Worm (Caenorhabditis elegans) whole organism, L4/young adult: Measurements from ENCODE around the gene cyp-34A7.

Source experiments
- W03F9.2 ChIP-seq: fragments of 150-350 bp; optimal IDR thresholded peaks from 2 replicates; lab custom pipeline; 2014; ENCODE audit warnings: missing biosample characterization, missing genetic modification characterization
- dao-5 ChIP-seq: sonication (generic microtip); optimal IDR thresholded peaks from 2 replicates; lab custom pipeline; 2016; ENCODE audit warnings: missing genotype, missing genetic modification characterization, moderate library complexity, missing compliant biosample characterization
- him-1 ChIP-seq: sonication (generic microtip); optimal IDR thresholded peaks from 2 replicates; lab custom pipeline; 2016; ENCODE audit warnings: missing genotype, missing genetic modification reagents, missing genetic modification characterization, missing compliant biosample characterization

Gene cyp-34A7

DNA sequence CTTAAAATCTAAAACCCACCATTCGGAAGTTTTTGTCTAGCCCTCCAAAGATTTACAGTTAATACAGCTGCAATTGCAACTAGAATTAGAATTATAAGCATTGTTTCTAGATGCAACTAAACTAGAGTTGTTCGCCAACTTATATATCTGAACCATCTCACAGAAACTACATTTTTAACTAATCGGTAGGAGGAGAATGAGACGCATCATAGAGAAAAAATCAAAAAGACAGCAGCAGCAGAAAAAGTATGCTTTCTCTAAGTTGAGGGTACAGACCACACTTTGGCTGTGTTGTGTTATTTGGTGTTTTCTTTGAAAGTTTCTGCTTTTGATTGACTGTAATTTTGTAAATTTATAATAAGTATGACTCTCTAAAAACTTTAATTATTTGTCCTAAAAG is at the start of gene cyp-34A7:
TSS of gene cyp-34A7 (minus strand) at position 101 of the 400 bp plus-strand sequence.
- no peak for TF ChIP-seq W03F9.2
- no peak for TF ChIP-seq him-1 (tag; lab: Kevin White, UChicago)
- no peak for TF ChIP-seq dao-5 (tag; lab: Kevin White, UChicago)

DNA sequence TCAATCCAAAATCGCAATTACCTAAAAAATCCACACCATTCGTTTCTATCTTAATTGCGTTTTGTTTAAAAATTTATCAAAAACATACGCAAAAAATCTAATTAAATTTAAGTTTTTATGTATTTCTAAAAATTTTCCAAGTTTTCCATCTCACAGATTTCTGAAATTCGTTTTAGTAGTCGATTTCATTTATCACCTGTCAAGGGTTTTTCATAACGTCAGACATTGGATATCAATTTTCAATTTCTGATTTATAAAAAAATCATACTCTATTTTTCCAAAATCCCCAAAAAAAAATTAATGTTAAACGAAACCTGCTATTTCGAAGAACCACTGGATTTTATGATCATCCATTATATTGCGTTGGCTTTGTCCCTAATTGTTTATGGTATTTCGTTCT is 46.6 kb upstream of the cyp-34A7 start, which contains the start of gene srh-4:
TSS of gene srh-4 (plus strand) at position 301 of the 400 bp plus-strand sequence.
- TF ChIP-seq W03F9.2 (no peak), him-1 (tag; lab: Kevin White, UChicago) (no peak), dao-5 (tag; lab: Kevin White, UChicago) (no peak)

- TF ChIP-seq him-1 (tag; lab: Kevin White, UChicago): no peak
- no peak for TF ChIP-seq W03F9.2
- no peak for TF ChIP-seq dao-5 (tag; lab: Kevin White, UChicago)
Measured at ce11 chrV:4007927-4008326, 44.3 kb upstream of the cyp-34A7 start, which contains the start of gene srh-7. Gene srh-7, plus strand, starts transcription at chrV:4008227.

- TF ChIP-seq dao-5 (tag; lab: Kevin White, UChicago) (no peak), him-1 (tag; lab: Kevin White, UChicago) (no peak), W03F9.2 (no peak)
Measured at ce11 chrV:4005219-4005618, 41.6 kb upstream of the cyp-34A7 start, which contains the start of gene srh-8. Gene srh-8, plus strand, starts transcription at chrV:4005519.

DNA sequence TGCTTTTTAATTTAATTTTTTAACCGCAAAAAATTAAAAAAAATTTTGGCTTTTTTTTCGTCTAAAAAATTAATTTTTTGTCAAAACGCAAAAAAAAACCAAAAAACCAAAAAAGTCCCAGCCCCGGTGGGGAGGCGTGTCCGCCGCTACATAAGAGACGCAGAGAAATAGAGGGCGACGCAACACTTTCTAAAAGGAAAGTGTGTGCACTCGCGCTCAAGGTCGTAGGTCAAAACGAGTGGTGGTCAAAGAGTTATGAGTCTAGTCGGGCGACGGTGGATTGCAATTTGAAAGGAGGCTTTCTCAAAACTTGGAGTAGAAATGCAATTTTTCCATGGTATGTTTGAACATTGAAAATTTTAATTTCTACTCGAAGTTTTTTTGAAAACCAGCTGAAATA is 41.0 kb upstream of the cyp-34A7 start:
- TF ChIP-seq him-1 (tag; lab: Kevin White, UChicago) (no peak), W03F9.2 (no peak), dao-5 (tag; lab: Kevin White, UChicago) (no peak)

DNA sequence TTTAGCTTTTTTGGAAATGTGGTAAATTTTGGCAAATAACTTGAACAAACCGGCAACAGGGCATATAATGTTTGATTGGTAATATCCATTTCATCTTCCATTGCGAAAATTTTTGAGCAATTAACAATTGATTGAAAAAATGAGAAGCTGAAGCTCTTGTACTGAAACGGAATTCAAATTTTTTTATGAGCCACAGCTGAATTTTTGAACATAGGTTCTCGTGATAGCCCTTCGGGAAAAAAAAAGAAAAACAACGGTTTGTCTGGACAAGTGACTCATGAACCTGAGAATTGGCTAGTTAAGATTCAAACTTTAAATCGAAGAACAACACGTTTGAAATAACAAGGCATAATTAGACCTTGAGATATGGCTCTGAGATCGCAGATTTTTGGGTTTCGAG is 32.2 kb upstream of the cyp-34A7 start, which contains the start of gene srx-62:
TSS of gene srx-62 (minus strand) at position 101 of the 400 bp plus-strand sequence.
- TF ChIP-seq him-1 (tag; lab: Kevin White, UChicago) (no peak), dao-5 (tag; lab: Kevin White, UChicago) (no peak), W03F9.2 (no peak)

- TF ChIP-seq W03F9.2 (no peak), dao-5 (tag; lab: Kevin White, UChicago) (no peak), him-1 (tag; lab: Kevin White, UChicago) (no peak)
Measured at ce11 chrV:3994048-3994447, 30.4 kb upstream of the cyp-34A7 start, which contains the start of gene K09D9.9. Gene K09D9.9, minus strand, starts transcription at chrV:3994148.

- TF ChIP-seq W03F9.2: no peak
- TF ChIP-seq him-1 (tag; lab: Kevin White, UChicago): no peak
- no peak for TF ChIP-seq dao-5 (tag; lab: Kevin White, UChicago)
Measured at ce11 chrV:3992334-3992733, 28.7 kb upstream of the cyp-34A7 start.

- TF ChIP-seq him-1 (tag; lab: Kevin White, UChicago) (no peak), dao-5 (tag; lab: Kevin White, UChicago) (no peak), W03F9.2 (no peak)
Measured at ce11 chrV:3989070-3989469, 25.5 kb upstream of the cyp-34A7 start, which contains the start of gene nlp-27. Gene nlp-27, plus strand, starts transcription at chrV:3989378.

ce11 chrV:3987616-3988015 is 24.0 kb upstream of the cyp-34A7 start, which contains the start of gene nlp-28:
Gene nlp-28, plus strand, starts transcription at chrV:3987900.
- no peak for TF ChIP-seq him-1 (tag; lab: Kevin White, UChicago)

DNA sequence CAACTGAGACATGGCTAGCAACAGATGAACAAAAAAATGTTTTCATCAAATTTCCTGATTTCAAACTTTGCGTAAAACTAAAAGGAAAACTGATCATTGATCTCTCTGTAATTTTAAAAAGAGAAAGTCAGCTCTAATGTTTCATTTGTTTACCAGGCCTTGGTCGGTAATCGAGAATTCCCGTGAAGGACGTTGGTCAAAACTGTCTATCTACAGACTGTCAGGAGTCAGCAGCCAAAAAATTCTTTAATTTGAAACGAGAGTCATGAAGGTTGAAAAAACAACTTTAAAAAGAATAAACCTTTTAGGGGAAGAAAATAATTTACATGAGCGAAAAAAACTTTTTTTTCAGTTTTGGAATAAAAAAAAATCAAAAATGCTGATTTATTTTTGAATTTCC is 21.5 kb upstream of the cyp-34A7 start:
- TF ChIP-seq W03F9.2 (no peak), dao-5 (tag; lab: Kevin White, UChicago) (no peak), him-1 (tag; lab: Kevin White, UChicago) (no peak)

DNA sequence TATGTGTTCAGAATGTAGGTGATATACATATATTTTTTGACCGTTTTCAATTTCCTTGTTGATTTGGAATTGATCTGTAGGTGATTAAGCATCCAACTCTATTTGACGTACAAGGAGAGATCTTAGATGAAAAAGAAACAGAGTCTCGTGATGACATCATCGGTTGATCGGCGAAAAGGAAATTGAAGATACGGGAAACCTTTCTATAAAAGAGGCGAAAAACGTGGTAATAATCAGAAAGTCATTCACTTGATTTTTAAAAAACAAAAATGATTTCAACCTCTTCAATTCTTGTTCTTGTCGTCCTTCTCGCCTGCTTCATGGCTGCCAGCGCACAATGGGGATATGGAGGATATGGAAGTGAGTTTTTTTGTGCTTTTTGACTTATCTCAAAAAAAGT is 20.6 kb upstream of the cyp-34A7 start, which contains the start of gene nlp-29:
TSS of gene nlp-29 (plus strand) at position 248 of the 400 bp plus-strand sequence.
- TF ChIP-seq W03F9.2 (no peak), him-1 (tag; lab: Kevin White, UChicago) (no peak), dao-5 (tag; lab: Kevin White, UChicago) (no peak)

DNA sequence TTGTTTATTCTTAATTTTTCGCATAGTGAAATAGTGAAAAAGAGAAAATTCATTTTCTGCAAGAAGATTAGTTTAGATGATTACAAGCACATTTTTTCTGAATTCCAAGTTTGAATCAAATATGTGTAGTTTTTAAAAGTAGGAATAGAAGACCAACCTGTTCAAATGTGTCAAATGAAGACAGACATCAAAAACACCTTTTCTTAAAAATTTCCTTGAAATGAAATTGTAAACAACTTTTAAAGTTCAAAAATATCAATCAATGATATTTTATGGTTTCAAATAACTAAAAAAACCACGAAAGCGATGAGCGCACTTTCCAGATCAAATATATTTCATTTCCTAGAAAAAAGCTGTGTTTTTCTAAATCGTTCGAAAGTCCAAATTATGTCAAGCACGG is 18.1 kb upstream of the cyp-34A7 start, which contains the start of gene nlp-30:
TSS of gene nlp-30 (plus strand) at position 301 of the 400 bp plus-strand sequence.
- TF ChIP-seq dao-5 (tag; lab: Kevin White, UChicago) (no peak), him-1 (tag; lab: Kevin White, UChicago) (no peak), W03F9.2 (no peak)

DNA sequence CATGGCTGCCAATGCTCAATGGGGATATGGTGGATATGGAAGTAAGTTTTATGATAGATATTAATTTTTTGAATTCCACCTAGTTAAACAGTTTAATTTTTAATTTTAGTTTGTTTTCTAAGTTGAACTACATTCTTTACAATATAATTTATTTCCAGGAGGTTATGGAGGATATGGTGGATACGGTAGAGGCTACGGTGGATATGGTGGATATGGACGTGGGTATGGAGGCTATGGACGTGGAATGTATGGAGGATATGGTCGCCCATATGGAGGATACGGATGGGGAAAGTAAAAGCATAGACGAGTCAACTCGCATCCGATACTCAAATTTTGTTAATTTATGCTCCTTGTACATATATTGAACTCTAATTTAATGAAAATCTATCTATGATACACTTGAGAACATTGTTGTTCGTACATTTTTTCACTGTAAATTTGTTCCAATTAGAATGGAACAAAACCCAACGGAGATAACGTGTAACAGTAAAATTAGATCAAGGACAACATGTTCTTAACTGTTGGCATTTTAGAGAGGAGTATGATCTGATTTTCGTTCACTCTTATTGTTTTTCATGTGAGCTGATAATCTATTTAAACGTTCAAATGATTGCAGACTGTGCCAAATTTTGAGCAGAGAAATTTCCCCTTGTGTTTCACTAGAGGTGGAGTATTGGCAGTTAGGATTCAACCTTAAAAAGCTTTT is 16.8 kb upstream of the cyp-34A7 start:
- TF ChIP-seq him-1 (tag; lab: Kevin White, UChicago): no peak
- TF ChIP-seq W03F9.2: no peak
- TF ChIP-seq dao-5 (tag; lab: Kevin White, UChicago): no peak
